Worm (Caenorhabditis elegans) whole organism, dauer: Measurements from ENCODE around the gene clec-83.

Experiments
- unc-62 ChIP-seq: sonication (generic microtip); optimal IDR thresholded peaks from 2 replicates; lab custom pipeline; 2017; ENCODE audit warnings: missing biosample characterization, missing genetic modification reagents, missing genetic modification characterization

clec-83 gene

ce11 chrIV:2799890-2800289 is 41.4 kb downstream of the clec-83 start:
- TF ChIP-seq unc-62 (GFP tag; lab: Kevin White, UChicago): no peak

- TF ChIP-seq unc-62 (GFP tag; lab: Kevin White, UChicago): no peak
Observed at ce11 chrIV:2799389-2799788, 41.9 kb downstream of the clec-83 start, which contains the start of gene Y54G2A.10. TSS of gene Y54G2A.10 (plus strand) at chrIV:2799689.

- TF ChIP-seq unc-62 (GFP tag; lab: Kevin White, UChicago): no peak
Observed at ce11 chrIV:2798339-2798738, 42.9 kb downstream of the clec-83 start, which contains the start of gene Y54G2A.52. TSS of gene Y54G2A.52 (minus strand) at chrIV:2798686.

- TF ChIP-seq unc-62 (GFP tag; lab: Kevin White, UChicago): no peak
Observed at ce11 chrIV:2793956-2794355, 47.3 kb downstream of the clec-83 start.
